Worm (Caenorhabditis elegans): ENCODE measurements around the gene phf-34.

phf-34 gene

DNA sequence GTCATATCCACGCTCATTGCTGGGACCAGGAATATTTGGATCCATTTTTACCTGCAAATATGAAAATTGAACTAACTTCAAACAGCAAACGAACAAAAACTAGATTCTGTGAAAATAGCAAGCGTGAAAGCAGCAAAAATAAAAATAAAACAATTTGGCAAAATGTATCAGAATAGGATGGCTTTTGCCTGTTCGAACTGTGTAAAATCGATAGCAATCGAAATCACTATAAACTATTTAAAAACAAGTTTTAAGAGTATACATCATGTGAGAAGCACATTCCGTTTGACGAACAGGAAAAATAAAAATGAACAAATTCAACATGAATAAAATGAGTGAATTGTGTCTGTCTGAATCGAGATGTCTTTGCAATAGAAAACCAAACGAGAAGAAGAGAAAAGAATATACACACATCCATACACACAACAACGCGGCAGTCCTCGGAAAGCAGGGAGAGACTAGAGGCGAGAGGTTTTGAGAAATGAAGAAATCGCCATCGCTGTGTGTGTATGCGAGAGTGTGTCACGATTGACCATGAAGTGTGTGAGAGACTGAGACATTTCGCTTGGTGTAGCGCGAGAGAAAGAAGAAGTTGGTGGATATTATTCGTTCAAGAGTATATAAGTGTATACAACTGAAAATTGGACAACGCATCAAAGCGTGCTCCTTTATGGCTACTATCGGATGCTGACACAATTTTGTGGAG lies at the start of gene phf-34:
Gene phf-34 (minus strand): TSS at position 51 of the 706 bp plus-strand sequence.
- TF ChIP-seq daf-12 (tag; optimal IDR thresholded peaks at IDR 0.05) (no peak), ama-1 (optimal IDR thresholded peaks at IDR 0.05) (no peak), snpc-4 (tag; optimal IDR thresholded peaks at IDR 0.05) (no peak), zfp-3 (GFP tag; conservative IDR thresholded peaks at IDR 0.05) (no peak), saeg-2 (GFP tag; IDR thresholded peaks at IDR 0.05) (no peak), mdl-1 (tag; optimal IDR thresholded peaks at IDR 0.05) (peak in 1 of 2 experiments; percentile 60), hlh-30 (tag; optimal IDR thresholded peaks at IDR 0.05; ENCODE audit: insufficient read depth) (peak; percentile 62), ztf-11 (tag; optimal IDR thresholded peaks at IDR 0.05) (no peak), fkh-10 (GFP tag; optimal IDR thresholded peaks at IDR 0.05) (peak; percentile 56), nhr-25 (tag; optimal IDR thresholded peaks at IDR 0.05; ENCODE audit: borderline replicate concordance, insufficient read depth) (no peak), cey-2 (tag; optimal IDR thresholded peaks at IDR 0.05; ENCODE audit: borderline replicate concordance, insufficient read depth) (no peak), madf-5 (GFP tag; IDR thresholded peaks at IDR 0.05) (no peak), lin-39 (tag; optimal IDR thresholded peaks at IDR 0.05) (no peak), Y75B8A.6 (GFP tag; IDR thresholded peaks at IDR 0.05) (no peak), nhr-42 (GFP tag; IDR thresholded peaks at IDR 0.05) (no peak), dpl-1 (GFP tag; optimal IDR thresholded peaks at IDR 0.05) (peak; percentile 14), nhr-6 (tag; optimal IDR thresholded peaks at IDR 0.05) (no peak), lin-1 (GFP tag; IDR thresholded peaks at IDR 0.05) (no peak), rbr-2 (tag; optimal IDR thresholded peaks at IDR 0.05) (peak; percentile 58), aha-1 (tag) (peak; percentile 72), mep-1 (tag; optimal IDR thresholded peaks at IDR 0.05) (no peak), ceh-44 (GFP tag; IDR thresholded peaks at IDR 0.05) (no peak), ceh-20 (GFP tag; IDR thresholded peaks at IDR 0.05) (no peak), ctbp-1 (GFP tag; IDR thresholded peaks at IDR 0.05) (no peak), Y48G9A.11 (GFP tag; IDR thresholded peaks at IDR 0.05) (no peak), nhr-102 (tag; optimal IDR thresholded peaks at IDR 0.05) (no peak), F10B5.3 (tag; optimal IDR thresholded peaks at IDR 0.05) (no peak), spr-1 (tag; optimal IDR thresholded peaks at IDR 0.05) (no peak), dmd-6 (GFP tag; IDR thresholded peaks at IDR 0.05) (no peak), ZK546.5 (tag; optimal IDR thresholded peaks at IDR 0.05) (no peak), daf-8 (GFP tag; IDR thresholded peaks at IDR 0.05) (no peak), ceh-28 (tag; optimal IDR thresholded peaks at IDR 0.05) (no peak), fos-1 (tag; optimal IDR thresholded peaks at IDR 0.05) (no peak), R02D3.7 (tag; optimal IDR thresholded peaks at IDR 0.05) (no peak), unc-130 (GFP tag; optimal IDR thresholded peaks at IDR 0.05) (no peak), F37D6.2 (tag; optimal IDR thresholded peaks at IDR 0.05) (no peak), mxl-3 (GFP tag; optimal IDR thresholded peaks at IDR 0.05) (peak; percentile 58), hmg-1.1 (GFP tag; IDR thresholded peaks at IDR 0.05) (peak; percentile 70), dve-1 (tag; optimal IDR thresholded peaks at IDR 0.05; ENCODE audit: insufficient read depth) (peak; percentile 45), nhr-28 (tag; optimal IDR thresholded peaks at IDR 0.05) (peak; percentile 70), egl-43 (GFP tag; IDR thresholded peaks at IDR 0.05) (no peak), unc-62 (GFP tag; optimal IDR thresholded peaks at IDR 0.05 in 1 of 2) (peak in 1 of 2 experiments; percentile 61), unc-62 (tag; optimal IDR thresholded peaks at IDR 0.05) (no peak), nhr-10 (tag; optimal IDR thresholded peaks at IDR 0.05) (no peak), daf-16 (GFP tag; optimal IDR thresholded peaks at IDR 0.05) (no peak), daf-16 (tag; optimal IDR thresholded peaks at IDR 0.05) (peak; percentile 41), ceh-62 (tag; optimal IDR thresholded peaks at IDR 0.05) (no peak), lsy-2 (tag; optimal IDR thresholded peaks at IDR 0.05) (peak in 1 of 2 experiments; percentile 58), arid-1 (GFP tag; conservative IDR thresholded peaks at IDR 0.05) (0 out of 2 replicates have a peak, but pooled peaks have one; percentile 24), nhr-77 (tag; optimal IDR thresholded peaks at IDR 0.05) (peak; percentile 5), snpc-1.2 (GFP tag; IDR thresholded peaks at IDR 0.05) (no peak)

All from whole organism, L4 larva.